Fruit fly (Drosophila melanogaster) whole organism, embryonic: Measurements from ENCODE around the gene Bap60.
A peak's percentile ranks its signal among the peaks of the same experiment; 100 is the strongest.

Experiments used
- Ada2b ChIP-seq: fragments of 200-800 bp; sonication (Bioruptor generic); IDR thresholded peaks from 2 replicates; pipeline ENCODE4 v1.3.6; 2022; ENCODE audit warnings: missing biosample characterization, missing genetic modification characterization
- Awh ChIP-seq: fragments of 200-800 bp; sonication (Bioruptor generic); IDR thresholded peaks from 2 replicates; pipeline ENCODE4, ENCODE4 v1.3.6; 2022; ENCODE audit warnings: missing biosample characterization, missing genetic modification characterization
- CG10209 ChIP-seq: fragments of 200-800 bp; sonication (Bioruptor generic); optimal IDR thresholded peaks from 3 replicates; lab custom pipeline; 2017; ENCODE audit warnings: missing biosample characterization, mild to moderate bottlenecking, missing genetic modification characterization, missing genetic modification reagents
- CG11695 ChIP-seq: fragments of 200-800 bp; sonication (Bioruptor generic); IDR thresholded peaks from 3 replicates; pipeline ENCODE4 v1.3.6; 2022; ENCODE audit warnings: missing biosample characterization, missing genetic modification characterization
- CG12155 ChIP-seq: fragments of 200-800 bp; sonication (Bioruptor generic); optimal IDR thresholded peaks from 3 replicates; lab custom pipeline; 2016; ENCODE audit warnings: missing biosample characterization, missing genetic modification characterization
- CG12769 ChIP-seq: fragments of 200-800 bp; sonication (Bioruptor generic); optimal IDR thresholded peaks from 2 replicates; lab custom pipeline; 2019; ENCODE audit warnings: missing biosample characterization, mild to moderate bottlenecking, missing genetic modification characterization, moderate library complexity
- CG13624 ChIP-seq: fragments of 200-800 bp; sonication (Bioruptor generic); optimal IDR thresholded peaks from 2 replicates; lab custom pipeline; 2016; ENCODE audit warnings: missing biosample characterization, missing genetic modification characterization
- CG14441 ChIP-seq: fragments of 200-800 bp; sonication (Bioruptor generic); IDR thresholded peaks from 2 replicates; pipeline ENCODE4 v1.3.6; 2022; ENCODE audit warnings: missing biosample characterization, missing genetic modification characterization
- CG15269 ChIP-seq: fragments of 200-800 bp; sonication (Bioruptor generic); optimal IDR thresholded peaks from 2 replicates; lab custom pipeline; 2018; ENCODE audit warnings: missing biosample characterization, mild to moderate bottlenecking, missing genetic modification characterization, moderate library complexity
- CG15479 ChIP-seq: fragments of 200-800 bp; sonication (Bioruptor generic); optimal IDR thresholded peaks from 3 replicates; lab custom pipeline; 2019; ENCODE audit warnings: missing biosample characterization, mild to moderate bottlenecking, missing genetic modification characterization, moderate library complexity
- CG16813 ChIP-seq: fragments of 200-800 bp; sonication (Bioruptor generic); IDR thresholded peaks from 3 replicates; pipeline ENCODE4 v1.3.6; 2022; ENCODE audit warnings: missing biosample characterization, missing genetic modification characterization; ENCODE audit not compliant: partially characterized antibody
- CG2199 ChIP-seq: fragments of 200-800 bp; sonication (Bioruptor generic); IDR thresholded peaks from 3 replicates; pipeline ENCODE4 v1.3.6; 2022; ENCODE audit warnings: missing biosample characterization, missing genetic modification characterization
- CG6254 ChIP-seq: fragments of 200-800 bp; sonication (Bioruptor generic); optimal IDR thresholded peaks from 3 replicates; lab custom pipeline; 2017; ENCODE audit warnings: mild to moderate bottlenecking, missing biosample characterization, missing genetic modification reagents, missing genetic modification characterization
- CG7556 ChIP-seq: fragments of 200-800 bp; sonication (Bioruptor generic); optimal IDR thresholded peaks from 2 replicates; lab custom pipeline; 2017; ENCODE audit warnings: missing biosample characterization, mild to moderate bottlenecking, missing genetic modification characterization
- CG7839 ChIP-seq: fragments of 200-800 bp; sonication (Bioruptor generic); optimal IDR thresholded peaks from 3 replicates; lab custom pipeline; 2018; ENCODE audit warnings: missing biosample characterization, mild to moderate bottlenecking, missing genetic modification characterization, moderate library complexity
- CG8281 ChIP-seq: fragments of 200-800 bp; sonication (Bioruptor generic); optimal IDR thresholded peaks from 2 replicates; lab custom pipeline; 2018; ENCODE audit warnings: missing biosample characterization, mild to moderate bottlenecking, missing genetic modification characterization, moderate library complexity
- CG8290 ChIP-seq, 3 experiments: fragments of 200-800 bp; sonication (Bioruptor generic); optimal IDR thresholded peaks; 2 replicates each; lab custom pipeline; 2016 to 2019; ENCODE audit warnings: missing biosample characterization in 3 of 3, missing genetic modification characterization in 3 of 3, mild to moderate bottlenecking in 2 of 3, moderate library complexity in 1 of 3
- CG8359 ChIP-seq: fragments of 200-800 bp; sonication (Bioruptor generic); optimal IDR thresholded peaks from 2 replicates; lab custom pipeline; 2017; ENCODE audit warnings: missing biosample characterization, mild to moderate bottlenecking, missing genetic modification characterization, borderline replicate concordance
- CG8388 ChIP-seq: fragments of 200-800 bp; sonication (Bioruptor generic); optimal IDR thresholded peaks from 2 replicates; lab custom pipeline; 2019; ENCODE audit warnings: missing biosample characterization, mild to moderate bottlenecking, missing genetic modification characterization, moderate library complexity
- CG9609 ChIP-seq: fragments of 200-800 bp; sonication (Bioruptor generic); optimal IDR thresholded peaks from 3 replicates; lab custom pipeline; 2016; ENCODE audit warnings: missing biosample characterization, missing genetic modification characterization
- CG9817 ChIP-seq: fragments of 200-800 bp; sonication (Bioruptor generic); optimal IDR thresholded peaks from 2 replicates; lab custom pipeline; 2018; ENCODE audit warnings: missing biosample characterization, mild to moderate bottlenecking, missing genetic modification characterization, moderate library complexity
- CG9932 ChIP-seq: fragments of 200-800 bp; sonication (Bioruptor generic); IDR thresholded peaks from 2 replicates; pipeline ENCODE4 v1.3.6; 2022; ENCODE audit warnings: missing biosample characterization, missing genetic modification characterization
- D ChIP-seq, 2 experiments: fragments of 200-800 bp in 1 of 2; fragments of >200 bp in 1 of 2; sonication (Bioruptor generic) in 1 of 2; optimal IDR thresholded peaks; 2 replicates in 1 of 2; 3 replicates in 1 of 2; lab custom pipeline; 2017; ENCODE audit warnings: mild to moderate bottlenecking in 1 of 2, missing biosample characterization in 1 of 2, missing genetic modification characterization in 1 of 2, missing genetic modification reagents in 1 of 2
- Deaf1 ChIP-seq: fragments of 200-800 bp; optimal IDR thresholded peaks from 3 replicates; lab custom pipeline; 2019; ENCODE audit warnings: missing biosample characterization, mild to moderate bottlenecking, missing genetic modification characterization, moderate library complexity
- Dek ChIP-seq: fragments of 200-800 bp; sonication (Bioruptor generic); optimal IDR thresholded peaks from 3 replicates; lab custom pipeline; 2019; ENCODE audit warnings: missing biosample characterization, mild to moderate bottlenecking, missing genetic modification characterization, moderate library complexity
- Fer1 ChIP-seq: fragments of 200-800 bp; sonication (Bioruptor generic); optimal IDR thresholded peaks from 2 replicates; lab custom pipeline; 2017; ENCODE audit warnings: missing biosample characterization, mild to moderate bottlenecking, missing genetic modification characterization
- Hmr ChIP-seq: fragments of 200-800 bp; sonication (Bioruptor generic); optimal IDR thresholded peaks from 3 replicates; lab custom pipeline; 2017; ENCODE audit warnings: mild to moderate bottlenecking, missing biosample characterization, missing genetic modification reagents, missing genetic modification characterization
- Hr39 ChIP-seq: fragments of >200 bp; optimal IDR thresholded peaks from 2 replicates; lab custom pipeline; 2017
- Jarid2 ChIP-seq: fragments of 200-800 bp; sonication (Bioruptor generic); optimal IDR thresholded peaks from 3 replicates; lab custom pipeline; 2017; ENCODE audit warnings: mild to moderate bottlenecking, missing biosample characterization, missing genetic modification reagents, missing genetic modification characterization
- MBD-R2 ChIP-seq: fragments of 200-800 bp; sonication (Bioruptor generic); IDR thresholded peaks from 2 replicates; pipeline ENCODE4 v1.3.6; 2022; ENCODE audit warnings: missing biosample characterization, missing genetic modification characterization
- Nf-YA ChIP-seq: fragments of 200-800 bp; sonication (Bioruptor generic); IDR thresholded peaks from 2 replicates; pipeline ENCODE4 v1.3.6; 2022; ENCODE audit warnings: missing biosample characterization, missing genetic modification characterization
- Rx ChIP-seq: fragments of 200-800 bp; sonication (Bioruptor generic); IDR thresholded peaks from 2 replicates; pipeline ENCODE4 v1.3.6; 2022; ENCODE audit warnings: missing biosample characterization, missing genetic modification characterization
- Trl ChIP-seq, 3 experiments: fragments of >200 bp in 2 of 3; fragments of 200-800 bp in 1 of 3; sonication (Bioruptor generic) in 1 of 3; optimal IDR thresholded peaks; 2 replicates in 1 of 3; 3 replicates in 2 of 3; lab custom pipeline; 2016 to 2017; ENCODE audit warnings: missing biosample characterization in 1 of 3, missing genetic modification characterization in 1 of 3
- crp ChIP-seq, 2 experiments: fragments of 200-800 bp; sonication (Bioruptor generic); optimal IDR thresholded peaks; 2 replicates in 1 of 2; 3 replicates in 1 of 2; lab custom pipeline; 2017; ENCODE audit warnings: missing biosample characterization in 2 of 2, missing genetic modification characterization in 2 of 2, mild to moderate bottlenecking in 1 of 2, moderate library complexity in 1 of 2
- cwo ChIP-seq: fragments of 200-800 bp; sonication (Bioruptor generic); optimal IDR thresholded peaks from 3 replicates; lab custom pipeline; 2017; ENCODE audit warnings: missing biosample characterization, missing genetic modification characterization, mild to moderate bottlenecking, moderate library complexity, missing genetic modification reagents
- dmrt99B ChIP-seq: fragments of 200-800 bp; sonication (Bioruptor generic); optimal IDR thresholded peaks from 2 replicates; lab custom pipeline; 2018; ENCODE audit warnings: missing biosample characterization, mild to moderate bottlenecking, missing genetic modification characterization, moderate library complexity
- dpn ChIP-seq, 2 experiments: fragments of 200-800 bp; sonication (Bioruptor generic); optimal IDR thresholded peaks; 3 replicates each; lab custom pipeline; 2016; ENCODE audit warnings: missing biosample characterization in 2 of 2, missing genetic modification characterization in 2 of 2
- gem ChIP-seq: fragments of 200-800 bp; sonication (Bioruptor generic); optimal IDR thresholded peaks from 2 replicates; lab custom pipeline; 2019; ENCODE audit warnings: missing biosample characterization, mild to moderate bottlenecking, missing genetic modification characterization, moderate library complexity
- grn ChIP-seq: fragments of 200-800 bp; sonication (Bioruptor generic); optimal IDR thresholded peaks from 3 replicates; lab custom pipeline; 2017; ENCODE audit warnings: missing biosample characterization, missing genetic modification characterization
- lab ChIP-seq: fragments of 200-800 bp; sonication (Bioruptor generic); optimal IDR thresholded peaks from 3 replicates; lab custom pipeline; 2017; ENCODE audit warnings: missing biosample characterization, missing genetic modification characterization, mild to moderate bottlenecking, moderate library complexity, missing genetic modification reagents
- lmd ChIP-seq: fragments of 200-800 bp; sonication (Bioruptor generic); IDR thresholded peaks from 2 replicates; pipeline ENCODE4 v1.3.6; 2022; ENCODE audit warnings: missing biosample characterization, missing genetic modification characterization
- mirr ChIP-seq: fragments of 200-800 bp; sonication (Bioruptor generic); optimal IDR thresholded peaks from 3 replicates; lab custom pipeline; 2018; ENCODE audit warnings: missing biosample characterization, mild to moderate bottlenecking, missing genetic modification characterization
- pnt ChIP-seq: fragments of 200-800 bp; sonication (Bioruptor generic); optimal IDR thresholded peaks from 3 replicates; lab custom pipeline; 2016; ENCODE audit warnings: missing biosample characterization, missing genetic modification characterization
- pros ChIP-seq: fragments of 200-800 bp; sonication (Bioruptor generic); optimal IDR thresholded peaks from 3 replicates; lab custom pipeline; 2019; ENCODE audit warnings: missing biosample characterization, mild to moderate bottlenecking, missing genetic modification characterization, moderate library complexity
- sens-2 ChIP-seq: fragments of 200-800 bp; sonication (Bioruptor generic); IDR thresholded peaks from 2 replicates; pipeline ENCODE4 v1.3.6; 2022; ENCODE audit warnings: missing biosample characterization, missing genetic modification characterization
- tin ChIP-seq: fragments of 200-800 bp; sonication (Bioruptor generic); optimal IDR thresholded peaks from 3 replicates; lab custom pipeline; 2016; ENCODE audit warnings: missing biosample characterization, missing genetic modification characterization
- ttk ChIP-seq: fragments of 200-800 bp; sonication (Bioruptor generic); IDR thresholded peaks from 2 replicates; pipeline ENCODE4 v2.1.2; 2022; ENCODE audit warnings: missing biosample characterization, missing genetic modification characterization
- yki ChIP-seq: fragments of >200 bp; optimal IDR thresholded peaks from 3 replicates; lab custom pipeline; 2018

Gene Bap60

dm6 chrX:13109583-13110126, 49.7 kb downstream of the Bap60 start (continued):
- TF ChIP-seq CG8281 (no peak), Deaf1 (tag; lab: Kevin White, UChicago) (peak; percentile 28), CG12769 (tag; lab: Kevin White, UChicago) (peak; percentile 38), CG15269 (tag; lab: Kevin White, UChicago) (peak; percentile 77), cwo (peak; percentile 46), CG9609 (GFP tag; lab: Kevin White, UChicago) (no peak), pros (GFP tag; lab: Kevin White, UChicago) (no peak), gem (peak; percentile 80), sens-2 (GFP tag; lab: Robert Waterston, UW) (no peak), CG7839 (tag; lab: Kevin White, UChicago) (peak; percentile 61), Rx (GFP tag; lab: Robert Waterston, UW) (0 out of 2 replicates have a peak, but pooled peaks have one; percentile 4), CG8290 (GFP tag; optimal IDR thresholded peaks at IDR 0.05; lab: Kevin White, UChicago) (no peak), CG8290 (tag; optimal IDR thresholded peaks at IDR 0.05; lab: Kevin White, UChicago) (no peak), dmrt99B (peak; percentile 62), mirr (GFP tag; lab: Kevin White, UChicago) (no peak), CG9932 (peak; percentile 62), Ada2b (peak; percentile 57), CG11695 (GFP tag; lab: Robert Waterston, UW) (peak; percentile 61; the same call in 2 of the 3 replicates), CG8388 (peak; percentile 29), Trl (optimal IDR thresholded peaks at IDR 0.05; lab: Kevin White, UChicago) (no peak), Trl (GFP tag; optimal IDR thresholded peaks at IDR 0.05; lab: Kevin White, UChicago) (no peak), ttk (GFP tag; lab: Robert Waterston, UW) (peak; percentile 28; the same call in 1 of the 2 replicates), D (optimal IDR thresholded peaks at IDR 0.05; lab: Kevin White, UChicago) (no peak), D (GFP tag; optimal IDR thresholded peaks at IDR 0.05; lab: Kevin White, UChicago) (peak; percentile 0), pnt (GFP tag; lab: Kevin White, UChicago) (no peak), CG8359 (GFP tag; lab: Kevin White, UChicago) (no peak), Fer1 (GFP tag; lab: Kevin White, UChicago) (peak; percentile 55), yki (lab: Kevin White, UChicago) (no peak), Dek (tag; lab: Kevin White, UChicago) (peak; percentile 43), Hmr (GFP tag; lab: Kevin White, UChicago) (peak; percentile 61), Nf-YA (GFP tag; lab: Robert Waterston, UW) (0 out of 2 replicates have a peak, but pooled peaks have one; percentile 28), CG9817 (tag; lab: Kevin White, UChicago) (peak; percentile 25), Jarid2 (GFP tag; lab: Kevin White, UChicago) (no peak), crp (GFP tag; optimal IDR thresholded peaks at IDR 0.05; lab: Kevin White, UChicago) (no peak), CG13624 (GFP tag; lab: Kevin White, UChicago) (no peak), CG2199 (no peak), dpn (GFP tag; optimal IDR thresholded peaks at IDR 0.05; lab: Kevin White, UChicago) (peak in 1 of 2 experiments; percentile 16), CG7556 (GFP tag; lab: Kevin White, UChicago) (peak; percentile 45), lab (GFP tag; lab: Kevin White, UChicago) (peak; percentile 71), CG15479 (GFP tag; lab: Kevin White, UChicago) (no peak), CG10209 (GFP tag; lab: Kevin White, UChicago) (peak; percentile 42), CG14441 (GFP tag; lab: Robert Waterston, UW) (peak; percentile 59; the same call in 1 of the 2 replicates), CG6254 (GFP tag; lab: Kevin White, UChicago) (no peak), grn (GFP tag; lab: Kevin White, UChicago) (no peak), lmd (GFP tag; lab: Robert Waterston, UW) (peak; percentile 63), Awh (GFP tag; lab: Robert Waterston, UW) (peak; percentile 69), tin (GFP tag; lab: Kevin White, UChicago) (no peak), Hr39 (lab: Kevin White, UChicago) (no peak), CG12155 (GFP tag; lab: Kevin White, UChicago) (peak; percentile 8), CG16813 (GFP tag; lab: Robert Waterston, UW) (no peak), MBD-R2 (peak; percentile 31; the same call in 1 of the 2 replicates)
